Worm (Caenorhabditis elegans) whole organism, L1 larva: ENCODE results near the gene srbc-54.
"Not testable (repeated sequence)": the region's sequence is repeated elsewhere in the genome, so short reads cannot be mapped to it uniquely, and the experiment has no call there.

Experiments
- Y116A8C.19 ChIP-seq: sonication (generic microtip); optimal IDR thresholded peaks from 2 replicates; lab custom pipeline; 2016; ENCODE audit warnings: missing compliant biosample characterization, missing genetic modification characterization, borderline replicate concordance
- alr-1 ChIP-seq: fragments of 200-800 bp; sonication (Bioruptor generic); optimal IDR thresholded peaks from 2 replicates; lab custom pipeline; 2018; ENCODE audit warnings: borderline replicate concordance, mild to moderate bottlenecking, missing genetic modification characterization, missing compliant biosample characterization
- blmp-1 ChIP-seq: fragments of 150-350 bp; optimal IDR thresholded peaks from 2 replicates; lab custom pipeline; 2014; ENCODE audit warnings: missing biosample characterization, missing genetic modification characterization
- ceh-8 ChIP-seq: fragments of 200-800 bp; sonication (Bioruptor generic); optimal IDR thresholded peaks from 2 replicates; lab custom pipeline; 2018; ENCODE audit warnings: mild to moderate bottlenecking, missing genetic modification characterization, moderate library complexity, missing compliant biosample characterization
- ces-1 ChIP-seq: fragments of 150-350 bp; optimal IDR thresholded peaks from 2 replicates; lab custom pipeline; 2014; ENCODE audit warnings: missing biosample characterization, missing genetic modification reagents, missing genetic modification characterization
- dpl-1 ChIP-seq, 3 experiments: fragments of 150-350 bp in 2 of 3; sonication (generic microtip) in 1 of 3; optimal IDR thresholded peaks; 2 replicates each; lab custom pipeline; 2014 to 2017; ENCODE audit warnings: missing biosample characterization in 3 of 3, missing genetic modification characterization in 3 of 3, missing genetic modification reagents in 3 of 3
- efl-1 ChIP-seq, 4 experiments: fragments of 150-350 bp; optimal IDR thresholded peaks in 3 of 4; peaks in 1 of 4; 1 replicate in 1 of 4; 2 replicates in 3 of 4; lab custom pipeline; 2014; ENCODE audit warnings: missing biosample characterization in 2 of 4, missing genetic modification characterization in 2 of 4, missing genetic modification reagents in 2 of 4
- elt-3 ChIP-seq, 6 experiments: fragments of 150-350 bp in 1 of 6; sonication (generic microtip); optimal IDR thresholded peaks; 2 replicates each; lab custom pipeline; 2017 to 2018; ENCODE audit warnings: missing biosample characterization in 6 of 6, missing genetic modification characterization in 6 of 6, inconsistent platforms in 1 of 6
- ets-5 ChIP-seq: fragments of 200-800 bp; sonication (Bioruptor generic); IDR thresholded peaks from 2 replicates; pipeline ENCODE4 v1.3.6; 2022; ENCODE audit warnings: missing genetic modification characterization, missing compliant biosample characterization
- grh-1 ChIP-seq: fragments of 200-800 bp; sonication (Bioruptor generic); IDR thresholded peaks from 2 replicates; pipeline ENCODE4 v1.3.6; 2022; ENCODE audit warnings: missing genetic modification reagents, missing genetic modification characterization, missing compliant biosample characterization
- hlh-4 ChIP-seq: sonication (generic microtip); optimal IDR thresholded peaks from 2 replicates; lab custom pipeline; 2016; ENCODE audit warnings: mild to moderate bottlenecking, missing genetic modification characterization, missing compliant biosample characterization
- hpl-2 ChIP-seq: fragments of 150-350 bp; optimal IDR thresholded peaks from 2 replicates; lab custom pipeline; 2014; ENCODE audit warnings: missing biosample characterization, missing genetic modification reagents, missing genetic modification characterization
- irx-1 ChIP-seq: sonication (generic microtip); optimal IDR thresholded peaks from 2 replicates; lab custom pipeline; 2016; ENCODE audit warnings: missing genetic modification characterization, missing compliant biosample characterization
- lin-14 ChIP-seq: fragments of 200-800 bp; sonication (Bioruptor generic); optimal IDR thresholded peaks from 2 replicates; lab custom pipeline; 2018; ENCODE audit warnings: mild to moderate bottlenecking, missing genetic modification characterization, moderate library complexity, missing compliant biosample characterization
- lin-15B ChIP-seq: fragments of 150-350 bp; sonication (generic microtip); optimal IDR thresholded peaks from 3 replicates; lab custom pipeline; 2014; ENCODE audit warnings: missing biosample characterization, missing genetic modification characterization
- lin-35 ChIP-seq, 2 experiments: fragments of 150-350 bp; optimal IDR thresholded peaks; 2 replicates each; lab custom pipeline; 2014; ENCODE audit warnings: missing biosample characterization in 2 of 2, missing genetic modification characterization in 2 of 2, missing genetic modification reagents in 2 of 2
- mab-9 ChIP-seq: fragments of 200-800 bp; sonication (Bioruptor generic); IDR thresholded peaks from 2 replicates; pipeline ENCODE4 v1.3.6; 2022; ENCODE audit warnings: missing genetic modification reagents, missing genetic modification characterization, missing compliant biosample characterization
- mef-2 ChIP-seq: fragments of 150-350 bp; optimal IDR thresholded peaks from 2 replicates; lab custom pipeline; 2014; ENCODE audit warnings: missing biosample characterization, missing genetic modification characterization
- nhr-11 ChIP-seq: fragments of 150-350 bp; optimal IDR thresholded peaks from 2 replicates; lab custom pipeline; 2014; ENCODE audit warnings: missing biosample characterization, missing genetic modification characterization
- nhr-20 ChIP-seq: sonication (generic microtip); optimal IDR thresholded peaks from 2 replicates; lab custom pipeline; 2016; ENCODE audit warnings: mild to moderate bottlenecking, missing genetic modification characterization, missing compliant biosample characterization
- nhr-84 ChIP-seq: sonication (generic microtip); optimal IDR thresholded peaks from 2 replicates; lab custom pipeline; 2017; ENCODE audit warnings: missing biosample characterization, missing genetic modification characterization
- nhr-85 ChIP-seq: sonication (generic microtip); peaks from one replicate; lab custom pipeline; 2016; ENCODE audit warnings: missing genetic modification characterization, inconsistent platforms, missing compliant biosample characterization
- pax-3 ChIP-seq: fragments of 200-800 bp; sonication (Bioruptor generic); optimal IDR thresholded peaks from 2 replicates; lab custom pipeline; 2018; ENCODE audit warnings: mild to moderate bottlenecking, missing genetic modification characterization, moderate library complexity, missing compliant biosample characterization
- pqm-1 ChIP-seq: sonication (generic microtip); optimal IDR thresholded peaks from 3 replicates; lab custom pipeline; 2017; ENCODE audit warnings: missing biosample characterization, missing genetic modification characterization
- rnt-1 ChIP-seq: sonication (generic microtip); optimal IDR thresholded peaks from 2 replicates; lab custom pipeline; 2016; ENCODE audit warnings: mild to moderate bottlenecking, missing genetic modification characterization, moderate library complexity, missing compliant biosample characterization
- skn-1 ChIP-seq: fragments of 150-350 bp; optimal IDR thresholded peaks from 2 replicates; lab custom pipeline; 2014; ENCODE audit warnings: missing biosample characterization, missing genetic modification characterization
- snpc-4 ChIP-seq: fragments of 150-350 bp; optimal IDR thresholded peaks from 2 replicates; lab custom pipeline; 2014; ENCODE audit warnings: missing biosample characterization, missing genetic modification characterization
- sup-37 ChIP-seq: fragments of 200-800 bp; sonication (Bioruptor generic); optimal IDR thresholded peaks from 2 replicates; lab custom pipeline; 2018; ENCODE audit warnings: mild to moderate bottlenecking, missing genetic modification characterization, missing compliant biosample characterization
- tbx-2 ChIP-seq: sonication (generic microtip); optimal IDR thresholded peaks from 2 replicates; lab custom pipeline; 2016; ENCODE audit warnings: missing genetic modification characterization, missing compliant biosample characterization
- tlp-1 ChIP-seq: fragments of 150-350 bp; optimal IDR thresholded peaks from 2 replicates; lab custom pipeline; 2014; ENCODE audit warnings: missing biosample characterization, missing genetic modification characterization
- unc-62 ChIP-seq: fragments of 150-350 bp; optimal IDR thresholded peaks from 2 replicates; lab custom pipeline; 2014; ENCODE audit warnings: missing biosample characterization, missing genetic modification reagents, missing genetic modification characterization
- unc-86 ChIP-seq: sonication (generic microtip); optimal IDR thresholded peaks from 2 replicates; lab custom pipeline; 2016; ENCODE audit warnings: missing genetic modification characterization, missing compliant biosample characterization
- ztf-4 ChIP-seq: fragments of 150-350 bp; optimal IDR thresholded peaks from 2 replicates; lab custom pipeline; 2014; ENCODE audit warnings: missing biosample characterization, missing genetic modification characterization

Gene srbc-54

DNA sequence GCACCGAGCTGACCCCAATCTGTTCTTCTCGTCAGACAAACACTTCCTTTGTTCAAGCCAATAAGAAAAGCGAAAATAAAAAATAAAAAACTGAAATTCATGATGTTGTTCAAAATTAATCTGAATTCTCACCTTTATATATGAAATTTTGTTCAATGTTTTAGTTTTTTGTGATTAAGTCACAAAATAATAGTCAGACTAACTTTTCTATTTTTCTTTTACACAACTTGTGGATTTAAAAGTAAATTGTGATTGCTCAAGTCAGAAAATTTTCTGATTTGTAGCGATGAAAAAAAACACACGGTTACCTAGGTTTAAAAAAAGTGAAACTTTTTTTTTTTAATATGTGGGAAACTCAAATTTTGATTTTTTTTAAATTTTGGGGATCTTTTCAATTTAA is 15.8 kb downstream of the srbc-54 start, which contains the start of gene abf-3:
Gene abf-3 (minus strand): TSS at position 101 of the 400 bp plus-strand sequence.
- no peak for TF ChIP-seq unc-62 (GFP tag; lab: Kevin White, UChicago)
- TF ChIP-seq ets-5 (GFP tag; lab: Robert Waterston, UW), result no peak
- TF ChIP-seq irx-1 (tag; lab: Kevin White, UChicago), result no peak
- no peak for TF ChIP-seq snpc-4 (tag; lab: Kevin White, UChicago)
- no peak for TF ChIP-seq nhr-84
- no peak for TF ChIP-seq skn-1
- no peak for TF ChIP-seq pqm-1 (tag; lab: Kevin White, UChicago)
- TF ChIP-seq elt-3 (tag; optimal IDR thresholded peaks at IDR 0.05; lab: Kevin White, UChicago), result no peak
- TF ChIP-seq lin-14 (GFP tag; lab: Kevin White, UChicago), result no peak
- TF ChIP-seq tlp-1 (tag; lab: Kevin White, UChicago), result no peak
- no peak for TF ChIP-seq pax-3 (tag; lab: Kevin White, UChicago)
- TF ChIP-seq Y116A8C.19 (tag; lab: Kevin White, UChicago), result no peak
- TF ChIP-seq, all 84 proteins: peak for 0

- TF ChIP-seq ceh-8 (no peak), rnt-1 (tag; lab: Kevin White, UChicago) (no peak), ztf-4 (tag; lab: Kevin White, UChicago) (no peak), ces-1 (GFP tag; lab: Kevin White, UChicago) (no peak), dpl-1 (GFP tag; optimal IDR thresholded peaks at IDR 0.05; lab: Kevin White, UChicago) (no peak), snpc-4 (tag; lab: Kevin White, UChicago) (no peak), tbx-2 (tag; lab: Kevin White, UChicago) (no peak), lin-35 (GFP tag; optimal IDR thresholded peaks at IDR 0.05; lab: Kevin White, UChicago) (peak in 1 of 2 experiments; percentile 5), blmp-1 (tag; lab: Kevin White, UChicago) (peak; percentile 46), hlh-4 (no peak), hpl-2 (GFP tag; lab: Kevin White, UChicago) (no peak), pqm-1 (tag; lab: Kevin White, UChicago) (no peak), nhr-11 (tag; lab: Kevin White, UChicago) (no peak), nhr-20 (tag; lab: Kevin White, UChicago) (no peak), efl-1 (optimal IDR thresholded peaks at IDR 0.05; lab: Kevin White, UChicago) (no peak), efl-1 (GFP tag; optimal IDR thresholded peaks at IDR 0.05 in 1 of 2; lab: Kevin White, UChicago) (peak in 1 of 2 experiments; percentile 92), skn-1 (no peak), nhr-85 (tag; lab: Kevin White, UChicago) (peak; percentile 31)
These were observed 17.5 kb downstream of the srbc-54 start, which contains the start of the genes fbxa-69 and F54B8.4 for ce11 chrV:15815962-15816432. Gene fbxa-69, minus strand, starts transcription at chrV:15815971. Gene F54B8.4, plus strand, starts transcription at chrV:15816382.

DNA sequence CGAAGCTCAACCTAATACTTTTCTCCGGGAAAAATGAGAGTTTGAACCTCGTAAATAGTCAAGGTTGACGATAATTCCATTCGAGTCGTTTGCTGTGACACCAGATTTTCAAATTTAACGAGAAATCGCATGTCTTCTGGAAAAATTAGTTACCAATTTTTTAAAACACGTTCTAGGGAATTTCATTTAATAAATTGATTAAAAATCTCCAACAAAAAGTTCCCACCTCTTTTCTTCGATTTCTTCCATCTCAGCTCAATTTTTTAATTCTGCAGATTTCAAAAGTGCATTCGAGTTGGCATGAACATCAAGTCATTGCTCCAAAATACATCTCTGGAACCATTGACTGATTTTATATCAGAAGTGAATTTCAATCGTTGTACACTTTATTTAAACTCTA is 21.5 kb downstream of the srbc-54 start, which contains the start of gene nhr-282:
Gene nhr-282 (plus strand): TSS at position 301 of the 400 bp plus-strand sequence.
- not testable (repeated sequence) for TF ChIP-seq ceh-8; alr-1; rnt-1 (tag; lab: Kevin White, UChicago)
- TF ChIP-seq, all 84 proteins: peak for 0; not testable (repeated sequence) for 84

ce11 chrV:15810446-15810845 is 23.1 kb downstream of the srbc-54 start, which contains the start of gene F54B8.1:
Gene F54B8.1, plus strand, starts transcription at chrV:15810746.
- TF ChIP-seq blmp-1 (tag; lab: Kevin White, UChicago) (no peak), mab-9 (GFP tag; lab: Robert Waterston, UW) (no peak), alr-1 (no peak), irx-1 (tag; lab: Kevin White, UChicago) (no peak), grh-1 (GFP tag; lab: Robert Waterston, UW) (no peak), unc-86 (tag; lab: Kevin White, UChicago) (no peak), sup-37 (GFP tag; lab: Kevin White, UChicago) (no peak), mef-2 (tag; lab: Kevin White, UChicago) (no peak), nhr-84 (no peak), elt-3 (tag; optimal IDR thresholded peaks at IDR 0.05; lab: Kevin White, UChicago) (no peak), lin-15B (tag; lab: Kevin White, UChicago) (no peak), tbx-2 (tag; lab: Kevin White, UChicago) (no peak)
